Worm (Caenorhabditis elegans): ENCODE results near the gene cisd-3.1.

cisd-3.1 gene

ce11 chrIII:4561286-4561685, 18.6 kb downstream of the cisd-3.1 start:
- TF ChIP-seq pax-1 (tag; optimal IDR thresholded peaks at IDR 0.05) (no peak), elt-2 (tag; optimal IDR thresholded peaks at IDR 0.05) (peak; percentile 10), sox-2 (GFP tag; IDR thresholded peaks at IDR 0.05) (no peak)

ce11 chrIII:4562070-4562788, 19.5 kb downstream of the cisd-3.1 start, which contains the start of gene pan-1:
TSS of gene pan-1 (plus strand) at chrIII:4562738.
- peak; percentile 11 for TF ChIP-seq tbx-2 (tag; optimal IDR thresholded peaks at IDR 0.05)
- peak; percentile 8 for TF ChIP-seq ceh-34 (tag; optimal IDR thresholded peaks at IDR 0.05)
- TF ChIP-seq nhr-232 (tag; optimal IDR thresholded peaks at IDR 0.05) = no peak
- peak; percentile 8 for TF ChIP-seq ceh-31 (tag; optimal IDR thresholded peaks at IDR 0.05)
- no peak for TF ChIP-seq fkh-10 (GFP tag; optimal IDR thresholded peaks at IDR 0.05)
- no peak for TF ChIP-seq unc-86 (tag; optimal IDR thresholded peaks at IDR 0.05)
- peak; percentile 42 for TF ChIP-seq nfya-1 (tag; optimal IDR thresholded peaks at IDR 0.05)

- TF ChIP-seq K02D7.2 (tag; optimal IDR thresholded peaks at IDR 0.05) (no peak), eyg-1 (tag; optimal IDR thresholded peaks at IDR 0.05) (no peak), dmd-4 (tag; optimal IDR thresholded peaks at IDR 0.05; ENCODE audit: borderline replicate concordance) (no peak), ref-2 (tag; optimal IDR thresholded peaks at IDR 0.05) (no peak), fax-1 (tag; optimal IDR thresholded peaks at IDR 0.05) (no peak), mec-3 (tag; optimal IDR thresholded peaks at IDR 0.05; ENCODE audit: borderline replicate concordance) (no peak), nhr-11 (tag; optimal IDR thresholded peaks at IDR 0.05) (no peak), ceh-31 (tag; optimal IDR thresholded peaks at IDR 0.05) (no peak), pax-1 (tag; optimal IDR thresholded peaks at IDR 0.05) (no peak), npax-4 (tag; optimal IDR thresholded peaks at IDR 0.05) (no peak), gmeb-2 (tag; optimal IDR thresholded peaks at IDR 0.05) (no peak)
Observed at ce11 chrIII:4568030-4568429, 25.3 kb downstream of the cisd-3.1 start, which contains the start of gene mlcd-1. TSS of gene mlcd-1 (minus strand) at chrIII:4568130.

DNA sequence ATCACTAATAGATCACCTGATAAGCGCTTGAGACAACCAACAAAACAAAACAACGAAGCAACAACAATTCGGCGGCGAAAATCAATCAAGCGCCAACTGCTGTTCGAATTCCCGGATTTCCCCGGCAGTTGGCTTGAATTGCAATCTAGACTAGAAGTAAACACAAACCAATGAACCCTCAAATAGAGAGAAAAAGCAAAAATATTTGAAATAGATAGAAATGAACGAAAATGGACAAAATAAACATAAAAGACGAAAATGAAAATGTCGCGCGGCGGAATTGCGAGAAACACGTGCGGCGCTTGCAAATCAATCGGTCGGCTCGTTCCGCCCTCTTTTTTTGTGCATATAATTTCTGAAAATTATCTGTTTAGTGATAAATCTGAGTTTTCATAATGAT, 25.8 kb downstream of the cisd-3.1 start, which contains the start of gene idhg-1:
TSS of gene idhg-1 (plus strand) at position 343 of the 400 bp plus-strand sequence.
- TF ChIP-seq npax-4 (tag; optimal IDR thresholded peaks at IDR 0.05) (peak; percentile 94), gmeb-2 (tag; optimal IDR thresholded peaks at IDR 0.05) (peak; percentile 93), ceh-45 (GFP tag; IDR thresholded peaks at IDR 0.05) (peak; percentile 85), hlh-15 (tag; optimal IDR thresholded peaks at IDR 0.05) (peak; percentile 97), nhr-232 (tag; optimal IDR thresholded peaks at IDR 0.05) (peak; percentile 97), fkh-10 (GFP tag; optimal IDR thresholded peaks at IDR 0.05) (peak; percentile 90), tbx-2 (tag; optimal IDR thresholded peaks at IDR 0.05) (peak; percentile 99), fax-1 (tag; optimal IDR thresholded peaks at IDR 0.05) (peak; percentile 97), pros-1 (tag; optimal IDR thresholded peaks at IDR 0.05) (no peak), Y22D7AL.16 (tag; optimal IDR thresholded peaks at IDR 0.05) (peak; percentile 91), lim-6 (tag; optimal IDR thresholded peaks at IDR 0.05) (peak; percentile 95), ahr-1 (tag; optimal IDR thresholded peaks at IDR 0.05) (peak; percentile 95), sox-4 (tag; optimal IDR thresholded peaks at IDR 0.05) (peak; percentile 98), hlh-8 (tag; optimal IDR thresholded peaks at IDR 0.05) (peak; percentile 98), nhr-11 (tag; optimal IDR thresholded peaks at IDR 0.05) (peak; percentile 88), hlh-6 (tag; optimal IDR thresholded peaks at IDR 0.05) (peak; percentile 98), rnt-1 (tag; optimal IDR thresholded peaks at IDR 0.05) (peak; percentile 94), unc-55 (GFP tag; optimal IDR thresholded peaks at IDR 0.05) (no peak), ceh-19 (GFP tag; optimal IDR thresholded peaks at IDR 0.05) (peak; percentile 96), ceh-9 (tag; optimal IDR thresholded peaks at IDR 0.05) (peak; percentile 58), che-1 (tag; optimal IDR thresholded peaks at IDR 0.05) (peak; percentile 91), ets-4 (tag; optimal IDR thresholded peaks at IDR 0.05) (peak; percentile 89), ceh-14 (tag; optimal IDR thresholded peaks at IDR 0.05) (peak; percentile 99), K02D7.2 (tag; optimal IDR thresholded peaks at IDR 0.05) (peak; percentile 90), pax-1 (tag; optimal IDR thresholded peaks at IDR 0.05) (no peak), lin-11 (tag; optimal IDR thresholded peaks at IDR 0.05) (peak; percentile 90), nfya-1 (tag; optimal IDR thresholded peaks at IDR 0.05) (peak; percentile 96), fkh-6 (tag; optimal IDR thresholded peaks at IDR 0.05) (peak; percentile 96), C38D4.7 (GFP tag; optimal IDR thresholded peaks at IDR 0.05) (peak; percentile 94), eyg-1 (tag; optimal IDR thresholded peaks at IDR 0.05) (peak; percentile 96), madf-2 (tag; optimal IDR thresholded peaks at IDR 0.05) (peak; percentile 94), C08G9.2 (tag; optimal IDR thresholded peaks at IDR 0.05) (peak; percentile 95), sdc-2 (tag; optimal IDR thresholded peaks at IDR 0.05) (peak; percentile 88), unc-3 (GFP tag; conservative IDR thresholded peaks at IDR 0.05) (peak; percentile 97), unc-3 (tag; optimal IDR thresholded peaks at IDR 0.05) (peak; percentile 96), pag-3 (tag; optimal IDR thresholded peaks at IDR 0.05; ENCODE audit: borderline replicate concordance) (peak; percentile 93), dmd-4 (tag; optimal IDR thresholded peaks at IDR 0.05; ENCODE audit: borderline replicate concordance) (peak; percentile 94)

Measured in whole organism, late embryonic.